Worm (Caenorhabditis elegans) whole organism, L4 larva: ENCODE measurements around the gene R10E11.9.

Experiments used
- F10B5.3 ChIP-seq: sonication (generic microtip); optimal IDR thresholded peaks from 2 replicates; lab custom pipeline; 2016; ENCODE audit warnings: mild to moderate bottlenecking, missing genetic modification characterization, missing compliant biosample characterization
- F44E2.7 ChIP-seq: fragments of 200-800 bp; sonication (Bioruptor generic); IDR thresholded peaks from 2 replicates; pipeline ENCODE4 v2.1.2; 2022; ENCODE audit warnings: missing genetic modification characterization, missing compliant biosample characterization
- T26A8.4 ChIP-seq: fragments of 200-800 bp; sonication (Bioruptor generic); IDR thresholded peaks from 2 replicates; pipeline ENCODE4 v1.3.6; 2022; ENCODE audit warnings: missing genetic modification characterization, missing compliant biosample characterization
- Y48G9A.11 ChIP-seq: fragments of 200-800 bp; sonication (Bioruptor generic); IDR thresholded peaks from 2 replicates; pipeline ENCODE4 v1.3.6; 2022; ENCODE audit warnings: missing genetic modification reagents, missing genetic modification characterization, missing compliant biosample characterization
- aha-1 ChIP-seq: fragments of 150-350 bp; peaks from one replicate; lab custom pipeline; 2014; ENCODE audit warnings: missing biosample characterization, missing genetic modification characterization
- ceh-20 ChIP-seq: fragments of 200-800 bp; sonication (Bioruptor generic); IDR thresholded peaks from 2 replicates; pipeline ENCODE4 v1.3.6; 2022; ENCODE audit warnings: missing genetic modification reagents, missing genetic modification characterization, missing compliant biosample characterization
- ceh-32 ChIP-seq: sonication (generic microtip); optimal IDR thresholded peaks from 2 replicates; lab custom pipeline; 2016; ENCODE audit warnings: mild to moderate bottlenecking, missing genetic modification characterization, missing compliant biosample characterization; ENCODE audit not compliant: poor library complexity
- ceh-82 ChIP-seq: sonication (generic microtip); optimal IDR thresholded peaks from 2 replicates; lab custom pipeline; 2017; ENCODE audit warnings: missing biosample characterization, missing genetic modification characterization
- ces-1 ChIP-seq: fragments of 150-350 bp; sonication (generic microtip); optimal IDR thresholded peaks from 4 replicates; lab custom pipeline; 2014; ENCODE audit warnings: missing biosample characterization, missing genetic modification reagents, missing genetic modification characterization
- daf-12 ChIP-seq: fragments of 150-350 bp; optimal IDR thresholded peaks from 2 replicates; lab custom pipeline; 2014; ENCODE audit warnings: missing biosample characterization, missing genetic modification reagents, missing genetic modification characterization
- daf-16 ChIP-seq, 3 experiments: sonication (generic microtip); optimal IDR thresholded peaks; 2 replicates each; lab custom pipeline; 2016 to 2017; ENCODE audit warnings: missing genetic modification characterization in 3 of 3, missing genetic modification reagents in 3 of 3, mild to moderate bottlenecking in 2 of 3, missing compliant biosample characterization in 2 of 3, missing biosample characterization in 1 of 3, moderate library complexity in 1 of 3
- dmd-9 ChIP-seq: fragments of 200-800 bp; sonication (Bioruptor generic); IDR thresholded peaks from 2 replicates; pipeline ENCODE4 v1.3.6; 2022; ENCODE audit warnings: missing genetic modification reagents, missing genetic modification characterization, missing compliant biosample characterization
- dpl-1 ChIP-seq: fragments of 150-350 bp; optimal IDR thresholded peaks from 2 replicates; lab custom pipeline; 2014; ENCODE audit warnings: missing biosample characterization, missing genetic modification reagents, missing genetic modification characterization
- dve-1 ChIP-seq: sonication (generic microtip); optimal IDR thresholded peaks from 2 replicates; lab custom pipeline; 2017; ENCODE audit warnings: antibody characterized with exemption, mild to moderate bottlenecking, missing genetic modification characterization, missing compliant biosample characterization; ENCODE audit not compliant: insufficient read depth
- hif-1 ChIP-seq, 2 experiments: sonication (generic microtip); optimal IDR thresholded peaks; 2 replicates each; lab custom pipeline; 2016 to 2017; ENCODE audit warnings: missing compliant biosample characterization in 2 of 2, missing genetic modification characterization in 2 of 2, missing genetic modification reagents in 2 of 2, missing genotype in 2 of 2, mild to moderate bottlenecking in 1 of 2
- hlh-11 ChIP-seq: fragments of 200-800 bp; sonication (Bioruptor generic); optimal IDR thresholded peaks from 2 replicates; lab custom pipeline; 2018; ENCODE audit warnings: mild to moderate bottlenecking, missing genetic modification characterization, missing compliant biosample characterization
- hlh-30 ChIP-seq: sonication (generic microtip); optimal IDR thresholded peaks from 2 replicates; lab custom pipeline; 2017; ENCODE audit warnings: antibody characterized with exemption, mild to moderate bottlenecking, missing genetic modification characterization, missing compliant biosample characterization; ENCODE audit not compliant: insufficient read depth
- hmg-1.1 ChIP-seq: fragments of 200-800 bp; sonication (Bioruptor generic); IDR thresholded peaks from 2 replicates; pipeline ENCODE4 v1.3.6; 2022; ENCODE audit warnings: missing genetic modification reagents, missing genetic modification characterization, missing compliant biosample characterization
- lin-38 ChIP-seq: fragments of 200-800 bp; sonication (Bioruptor generic); IDR thresholded peaks from 2 replicates; pipeline ENCODE4 v1.3.6; 2022; ENCODE audit warnings: missing genetic modification reagents, missing genetic modification characterization, missing compliant biosample characterization
- lin-39 ChIP-seq: fragments of 150-350 bp; optimal IDR thresholded peaks from 2 replicates; lab custom pipeline; 2014; ENCODE audit warnings: missing biosample characterization, missing genetic modification reagents, missing genetic modification characterization
- lir-3 ChIP-seq: sonication (generic microtip); optimal IDR thresholded peaks from 2 replicates; lab custom pipeline; 2016; ENCODE audit warnings: mild to moderate bottlenecking, missing genetic modification characterization, missing compliant biosample characterization
- lsy-2 ChIP-seq, 2 experiments: fragments of 150-350 bp in 1 of 2; sonication (generic microtip) in 1 of 2; optimal IDR thresholded peaks; 2 replicates each; lab custom pipeline; 2014 to 2017; ENCODE audit warnings: missing biosample characterization in 2 of 2, missing genetic modification characterization in 2 of 2
- madf-5 ChIP-seq, 2 experiments: fragments of 200-800 bp; sonication (Bioruptor generic); IDR thresholded peaks; 2 replicates each; pipeline ENCODE4 v1.3.6; 2022; ENCODE audit warnings: missing compliant biosample characterization in 2 of 2, missing genetic modification characterization in 2 of 2
- mdt-29 ChIP-seq: fragments of 200-800 bp; sonication (Bioruptor generic); IDR thresholded peaks from 2 replicates; pipeline ENCODE4 v1.3.6; 2022; ENCODE audit warnings: missing genetic modification reagents, missing genetic modification characterization, missing compliant biosample characterization
- mep-1 ChIP-seq: fragments of 150-350 bp; sonication (generic microtip); optimal IDR thresholded peaks from 3 replicates; lab custom pipeline; 2014; ENCODE audit warnings: missing biosample characterization, missing genetic modification characterization
- mes-2 ChIP-seq: sonication (generic microtip); optimal IDR thresholded peaks from 2 replicates; lab custom pipeline; 2016; ENCODE audit warnings: missing genotype, mild to moderate bottlenecking, missing genetic modification characterization, missing compliant biosample characterization; ENCODE audit not compliant: poor library complexity, severe bottlenecking
- mxl-2 ChIP-seq: fragments of 200-800 bp; sonication (Bioruptor generic); conservative IDR thresholded peaks from 2 replicates; pipeline ENCODE4 v1.3.6; 2022; ENCODE audit warnings: missing genetic modification reagents, missing genetic modification characterization, missing compliant biosample characterization
- mxl-3 ChIP-seq: fragments of 200-800 bp; sonication (Bioruptor generic); optimal IDR thresholded peaks from 2 replicates; lab custom pipeline; 2018; ENCODE audit warnings: mild to moderate bottlenecking, missing genetic modification characterization, missing compliant biosample characterization
- nhr-102 ChIP-seq: sonication (generic microtip); optimal IDR thresholded peaks from 2 replicates; lab custom pipeline; 2016; ENCODE audit warnings: mild to moderate bottlenecking, missing genetic modification characterization, moderate library complexity, missing compliant biosample characterization
- nhr-237 ChIP-seq: sonication (generic microtip); optimal IDR thresholded peaks from 2 replicates; lab custom pipeline; 2017; ENCODE audit warnings: missing biosample characterization, missing genetic modification characterization
- nhr-28 ChIP-seq: fragments of 150-350 bp; optimal IDR thresholded peaks from 2 replicates; lab custom pipeline; 2014; ENCODE audit warnings: missing biosample characterization, missing genetic modification characterization
- nhr-48 ChIP-seq: sonication (generic microtip); optimal IDR thresholded peaks from 2 replicates; lab custom pipeline; 2016; ENCODE audit warnings: mild to moderate bottlenecking, missing genetic modification characterization, missing compliant biosample characterization
- nhr-76 ChIP-seq: fragments of 150-350 bp; optimal IDR thresholded peaks from 2 replicates; lab custom pipeline; 2014; ENCODE audit warnings: missing biosample characterization, missing genetic modification characterization
- nhr-77 ChIP-seq: fragments of 150-350 bp; optimal IDR thresholded peaks from 2 replicates; lab custom pipeline; 2014; ENCODE audit warnings: missing biosample characterization, missing genetic modification characterization
- php-3 ChIP-seq: fragments of 200-800 bp; sonication (Bioruptor generic); IDR thresholded peaks from 2 replicates; pipeline ENCODE4 v1.3.6; 2022; ENCODE audit warnings: missing genetic modification reagents, missing genetic modification characterization, missing compliant biosample characterization
- pqm-1 ChIP-seq: sonication (generic microtip); optimal IDR thresholded peaks from 2 replicates; lab custom pipeline; 2017; ENCODE audit warnings: missing biosample characterization, missing genetic modification characterization
- set-16 ChIP-seq: fragments of 200-800 bp; sonication (Bioruptor generic); IDR thresholded peaks from 2 replicates; pipeline ENCODE4 v1.3.6; 2022; ENCODE audit warnings: missing genetic modification reagents, missing genetic modification characterization, missing compliant biosample characterization
- skn-1 ChIP-seq: fragments of 150-350 bp; optimal IDR thresholded peaks from 2 replicates; lab custom pipeline; 2014; ENCODE audit warnings: missing biosample characterization, missing genetic modification characterization
- unc-62 ChIP-seq, 3 experiments: fragments of 150-350 bp in 1 of 3; sonication (generic microtip); optimal IDR thresholded peaks in 2 of 3; peaks in 1 of 3; 1 replicate in 1 of 3; 2 replicates in 2 of 3; lab custom pipeline; 2014 to 2017; ENCODE audit warnings: missing biosample characterization in 3 of 3, missing genetic modification characterization in 3 of 3, missing genetic modification reagents in 3 of 3, missing genotype in 1 of 3
- zfp-2 ChIP-seq: sonication (generic microtip); optimal IDR thresholded peaks from 2 replicates; lab custom pipeline; 2016; ENCODE audit warnings: mild to moderate bottlenecking, missing genetic modification characterization, missing compliant biosample characterization
- zip-11 ChIP-seq: fragments of 200-800 bp; sonication (Bioruptor generic); IDR thresholded peaks from 2 replicates; pipeline ENCODE4 v1.3.6; 2022; ENCODE audit warnings: missing genetic modification characterization, missing compliant biosample characterization

The R10E11.9 gene

DNA sequence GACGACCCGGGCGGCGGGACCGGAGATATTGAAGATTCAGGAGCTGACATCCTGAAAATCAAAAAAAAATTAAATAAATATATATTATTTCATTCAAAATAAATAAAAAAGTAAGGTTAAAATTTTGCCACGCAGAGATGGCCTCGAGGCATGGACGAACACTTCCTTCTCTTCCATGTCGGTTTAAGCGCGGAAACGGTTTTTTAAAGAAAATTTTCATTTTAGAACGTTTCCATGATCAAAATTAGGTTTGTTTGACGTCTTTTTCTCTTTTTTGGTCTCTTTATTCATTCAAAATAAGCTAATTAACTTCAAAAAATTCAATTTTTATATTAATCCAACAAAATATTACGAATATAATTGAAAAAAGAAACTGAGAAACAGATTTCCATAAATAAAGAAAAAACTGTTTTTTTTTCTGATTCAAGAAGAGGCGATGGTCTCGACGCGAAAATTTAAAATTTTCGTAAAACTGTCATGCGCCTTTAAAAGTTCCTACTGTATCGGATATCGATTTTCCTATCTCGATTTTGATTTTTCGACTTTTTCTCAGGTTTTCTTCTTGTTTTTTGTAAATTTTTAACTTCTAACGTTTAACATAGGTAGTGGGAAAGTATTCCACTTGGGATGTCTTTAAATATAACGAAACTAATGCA, 31.2 kb downstream of the R10E11.9 start, which contains the start of gene gcc-2:
gcc-2 (minus strand) TSS at position 51 of the 656 bp plus-strand sequence.
- TF ChIP-seq daf-12 (no peak), mes-2 (peak; percentile 9), mdt-29 (no peak), madf-5 (GFP tag; IDR thresholded peaks at IDR 0.05; lab: Robert Waterston, UW) (no peak), aha-1 (peak; percentile 13), set-16 (GFP tag; lab: Robert Waterston, UW) (no peak)

DNA sequence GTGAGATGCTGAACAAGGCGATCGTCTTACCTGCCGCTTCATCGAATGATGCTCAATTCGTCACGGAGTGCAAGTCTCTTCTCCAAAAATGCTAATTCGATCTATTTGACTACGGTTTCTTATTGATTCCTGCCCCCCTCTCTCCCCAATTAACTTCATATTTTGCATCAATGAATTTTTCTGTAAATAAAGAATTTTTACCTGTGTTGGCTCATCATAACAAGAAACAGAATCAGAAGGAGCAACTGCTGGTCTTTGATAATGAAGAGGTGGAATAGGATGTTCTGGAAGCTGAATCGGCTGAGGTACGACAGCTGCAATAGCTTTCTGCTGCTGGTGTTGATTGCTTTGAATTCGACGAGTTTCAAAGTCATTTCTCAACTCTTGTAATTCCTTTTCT, 33.3 kb downstream of the R10E11.9 start:
- TF ChIP-seq mxl-3 (GFP tag; lab: Kevin White, UChicago) (no peak), F10B5.3 (no peak), aha-1 (peak; percentile 22), Y48G9A.11 (no peak), nhr-237 (tag; lab: Kevin White, UChicago) (no peak), nhr-102 (tag; lab: Kevin White, UChicago) (no peak)

DNA sequence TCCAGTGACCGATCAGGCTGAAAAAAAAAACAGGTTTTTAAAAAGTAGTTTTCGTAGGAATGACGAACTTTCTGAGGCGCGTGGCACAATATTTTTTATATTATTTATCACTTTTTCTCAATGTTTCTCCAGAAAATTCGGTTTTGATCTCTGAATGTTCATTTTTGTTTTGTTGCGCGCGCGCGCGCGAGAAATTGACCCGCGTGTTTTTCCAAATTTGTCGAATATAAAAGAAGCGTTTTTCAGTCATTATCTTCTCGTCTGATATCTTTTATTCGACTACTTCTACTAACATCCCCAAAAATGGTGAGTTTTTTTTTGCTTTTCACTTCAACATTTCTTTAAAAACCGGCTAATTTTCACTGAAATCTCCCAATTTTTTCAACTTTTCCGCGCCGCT, 34.6 kb downstream of the R10E11.9 start, which contains the start of gene rmd-1:
rmd-1 (plus strand) TSS at position 247 of the 400 bp plus-strand sequence.
- TF ChIP-seq unc-62 (GFP tag; optimal IDR thresholded peaks at IDR 0.05 in 1 of 2; lab: Kevin White, UChicago) (no peak), unc-62 (tag; optimal IDR thresholded peaks at IDR 0.05; lab: Kevin White, UChicago) (no peak), lin-38 (GFP tag; lab: Robert Waterston, UW) (peak; percentile 51), zip-11 (GFP tag; lab: Robert Waterston, UW) (no peak)

DNA sequence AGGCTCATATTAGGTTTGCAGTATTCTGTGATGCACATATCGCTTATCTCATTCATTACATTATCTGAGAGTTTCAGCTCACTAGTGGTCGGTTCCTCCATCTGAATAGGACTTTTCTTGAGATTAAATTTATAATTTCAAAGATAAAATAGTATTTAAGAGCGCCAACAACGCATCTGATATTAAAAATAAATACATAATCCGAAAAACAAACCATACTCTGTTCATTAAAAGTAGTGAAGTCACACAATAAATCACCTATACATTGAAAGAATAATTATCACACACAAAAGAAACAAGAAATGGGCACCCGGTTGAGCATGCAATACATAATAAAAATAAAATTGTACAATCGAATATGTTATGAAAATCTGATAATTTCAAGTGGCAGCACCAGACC, 36.0 kb downstream of the R10E11.9 start, which contains the start of gene vps-53:
vps-53 (minus strand) TSS at position 101 of the 400 bp plus-strand sequence.
- no peak for TF ChIP-seq skn-1 (tag; lab: Kevin White, UChicago)

DNA sequence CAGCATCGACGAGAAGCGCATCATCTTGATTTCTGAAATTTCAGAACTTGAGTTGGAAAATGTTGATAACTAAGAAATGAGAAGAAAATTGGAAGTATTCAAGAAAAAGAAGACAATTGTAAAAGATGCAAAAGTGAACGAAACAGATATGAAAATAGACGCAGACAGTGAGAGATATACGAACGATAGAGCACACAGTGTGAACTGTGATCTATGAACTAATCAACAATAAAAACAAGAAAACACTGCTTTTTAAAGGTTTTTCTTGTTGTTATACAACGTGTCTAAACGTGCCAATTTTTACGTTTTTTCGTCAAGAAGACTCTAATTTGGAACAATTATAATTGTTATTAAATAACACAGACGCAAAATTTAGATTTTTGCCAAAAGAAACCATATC, 40.6 kb downstream of the R10E11.9 start, which contains the start of gene ech-6:
ech-6 (minus strand) TSS at position 32 of the 400 bp plus-strand sequence.
- TF ChIP-seq mxl-2 (GFP tag; lab: Robert Waterston, UW), result no peak
- peak; percentile 1 for TF ChIP-seq mes-2
- TF ChIP-seq dmd-9 (GFP tag; lab: Robert Waterston, UW), result no peak
- TF ChIP-seq aha-1, result no peak
- TF ChIP-seq daf-16 (GFP tag; optimal IDR thresholded peaks at IDR 0.05; lab: Kevin White, UChicago), result no peak
- TF ChIP-seq daf-16 (tag; optimal IDR thresholded peaks at IDR 0.05; lab: Kevin White, UChicago), result peak; percentile 96
- no peak for TF ChIP-seq ceh-32 (tag; lab: Kevin White, UChicago)
- peak; percentile 5 for TF ChIP-seq hlh-30 (tag; lab: Kevin White, UChicago)
- no peak for TF ChIP-seq zip-11 (GFP tag; lab: Robert Waterston, UW)
- no peak for TF ChIP-seq T26A8.4 (GFP tag; lab: Robert Waterston, UW)
- TF ChIP-seq dpl-1 (GFP tag; lab: Kevin White, UChicago), result peak; percentile 32
- no peak for TF ChIP-seq lin-39 (tag; lab: Kevin White, UChicago)
- no peak for TF ChIP-seq F44E2.7 (GFP tag; lab: Robert Waterston, UW)
- TF ChIP-seq php-3, result peak; percentile 21; the same call in 1 of the 2 replicates
- TF ChIP-seq pqm-1, result peak; percentile 11
- peak; percentile 11 for TF ChIP-seq nhr-28 (tag; lab: Kevin White, UChicago)
- no peak for TF ChIP-seq nhr-77 (tag; lab: Kevin White, UChicago)
- TF ChIP-seq zfp-2 (tag; lab: Kevin White, UChicago), result no peak
- peak; percentile 11 for TF ChIP-seq nhr-48 (tag; lab: Kevin White, UChicago)
- TF ChIP-seq mep-1 (tag; lab: Kevin White, UChicago), result peak; percentile 8
- peak; percentile 83 for TF ChIP-seq dve-1 (tag; lab: Kevin White, UChicago)
- peak in 1 of 2 experiments; percentile 71 for TF ChIP-seq lsy-2 (tag; optimal IDR thresholded peaks at IDR 0.05; lab: Kevin White, UChicago)
- peak in 1 of 2 experiments; percentile 42 for TF ChIP-seq hif-1 (tag; optimal IDR thresholded peaks at IDR 0.05; lab: Kevin White, UChicago)
- TF ChIP-seq hmg-1.1, result peak; percentile 11; the same call in 1 of the 2 replicates
- TF ChIP-seq nhr-76 (tag; lab: Kevin White, UChicago), result no peak
- no peak for TF ChIP-seq ceh-20
- no peak for TF ChIP-seq ces-1
- TF ChIP-seq hlh-11, result peak; percentile 58
- no peak for TF ChIP-seq ceh-82
- TF ChIP-seq lir-3 (tag; lab: Kevin White, UChicago), result no peak
